Worm (Caenorhabditis elegans): ENCODE data around the gene nhr-231.

Gene nhr-231

DNA sequence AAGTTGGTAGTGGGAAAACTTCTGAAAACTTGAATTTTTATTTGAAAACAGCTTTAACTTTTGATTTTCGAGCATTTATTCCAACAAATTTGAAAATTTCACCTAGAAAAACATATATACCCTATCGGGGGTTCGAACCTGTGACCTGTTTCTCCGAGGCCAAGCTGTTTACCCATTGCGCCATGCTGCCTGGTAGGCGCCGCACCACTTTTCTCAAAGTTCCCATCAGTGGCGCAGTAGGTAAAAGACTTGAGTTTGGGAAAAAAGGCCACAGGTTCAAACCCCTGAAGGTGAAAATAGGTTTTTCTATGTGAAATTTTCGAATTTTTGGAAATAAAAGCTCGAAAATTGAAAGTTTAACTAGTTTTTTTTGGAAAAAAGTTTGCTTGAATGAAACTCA, 10.2 kb upstream of the nhr-231 start:
- TF ChIP-seq ceh-36 (tag; optimal IDR thresholded peaks at IDR 0.05) = no peak
- no peak for TF ChIP-seq hmbx-1 (tag; optimal IDR thresholded peaks at IDR 0.05)
- no peak for TF ChIP-seq hmg-4 (GFP tag; optimal IDR thresholded peaks at IDR 0.05)
- TF ChIP-seq aly-1 (tag; optimal IDR thresholded peaks at IDR 0.05) = no peak
- no peak for TF ChIP-seq B0310.2 (tag; optimal IDR thresholded peaks at IDR 0.05)
- no peak for TF ChIP-seq tbx-37 (GFP tag; conservative IDR thresholded peaks at IDR 0.05)

DNA sequence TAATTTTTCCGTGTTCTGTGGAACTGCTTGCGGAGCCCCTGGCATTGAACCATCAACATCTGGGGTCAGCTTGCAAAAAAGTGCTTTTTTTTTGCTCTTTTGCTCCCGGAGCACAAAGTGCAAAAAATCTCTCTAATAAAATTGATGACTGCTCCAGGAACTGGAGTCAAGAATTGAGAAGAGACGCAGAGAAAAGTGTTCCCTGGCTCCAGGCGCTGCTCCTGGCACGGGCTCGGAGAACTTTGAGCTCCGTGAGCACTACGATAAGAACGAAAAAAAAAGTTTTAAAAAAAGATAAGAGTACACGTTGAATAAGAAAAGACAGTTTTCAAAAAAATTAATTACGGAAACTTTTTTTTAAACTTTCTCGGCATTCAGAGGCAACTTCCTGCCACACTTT, 8.0 kb upstream of the nhr-231 start:
- no peak for TF ChIP-seq hmbx-1 (tag; optimal IDR thresholded peaks at IDR 0.05)
- TF ChIP-seq ama-1 (optimal IDR thresholded peaks at IDR 0.05) = no peak
- no peak for TF ChIP-seq hnd-1 (tag; optimal IDR thresholded peaks at IDR 0.05)

DNA sequence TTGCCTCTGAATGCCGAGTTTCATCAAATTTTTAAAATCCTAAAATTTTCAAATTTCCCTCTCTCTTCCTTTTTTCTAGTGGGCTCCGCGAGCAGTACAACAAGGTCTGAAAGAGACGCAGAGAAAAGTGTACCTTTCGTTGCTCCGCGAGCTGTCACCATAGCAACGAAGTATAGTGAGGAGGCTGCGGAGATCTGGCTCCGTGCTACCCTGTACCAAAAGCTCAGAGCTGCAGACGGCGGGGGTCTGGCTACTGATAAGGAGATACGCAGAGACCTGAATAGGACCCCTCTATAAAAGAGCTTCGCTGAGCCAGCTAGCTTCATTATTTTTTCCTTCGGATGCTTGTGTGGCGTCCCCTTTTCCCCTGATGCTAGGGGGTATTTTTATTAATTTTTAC, 7.3 kb upstream of the nhr-231 start, which contains the start of gene Y17D7B.10:
Gene Y17D7B.10, plus strand, starts transcription at position 243 of the 400 bp plus-strand sequence.
- no peak for TF ChIP-seq B0310.2 (tag; optimal IDR thresholded peaks at IDR 0.05)
- no peak for TF ChIP-seq ama-1 (optimal IDR thresholded peaks at IDR 0.05)
- no peak for TF ChIP-seq hmg-4 (GFP tag; optimal IDR thresholded peaks at IDR 0.05)
- TF ChIP-seq scrt-1 (GFP tag; IDR thresholded peaks at IDR 0.05) = no peak

DNA sequence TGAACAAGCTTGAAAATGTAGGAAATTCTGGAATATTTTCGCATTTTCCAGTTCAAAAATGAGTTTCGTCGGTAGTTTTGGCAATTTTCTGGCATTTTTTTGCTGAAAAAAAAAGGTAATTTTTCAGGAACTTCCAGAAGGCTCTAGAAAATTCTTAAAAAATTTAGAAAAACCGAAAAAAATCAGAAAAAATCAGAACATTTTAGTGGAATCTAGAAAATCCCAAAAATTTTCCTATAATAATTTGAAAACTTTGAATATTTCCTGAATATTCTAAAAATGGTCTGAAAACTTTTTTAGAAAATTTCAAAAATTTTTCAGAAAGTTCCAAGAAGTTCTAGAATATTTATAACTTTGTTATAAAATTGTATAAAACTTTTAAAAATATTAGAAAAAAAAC, 4.1 kb upstream of the nhr-231 start, which contains the start of gene Y17D7B.3:
Gene Y17D7B.3, minus strand, starts transcription at position 101 of the 400 bp plus-strand sequence.
- TF ChIP-seq tbx-37 (GFP tag; conservative IDR thresholded peaks at IDR 0.05) (no peak), ceh-13 (GFP tag; optimal IDR thresholded peaks at IDR 0.05) (no peak), ama-1 (optimal IDR thresholded peaks at IDR 0.05) (no peak), tra-4 (tag; optimal IDR thresholded peaks at IDR 0.05) (no peak), ceh-36 (tag; optimal IDR thresholded peaks at IDR 0.05) (no peak), hnd-1 (tag; optimal IDR thresholded peaks at IDR 0.05) (no peak), ets-7 (tag; optimal IDR thresholded peaks at IDR 0.05) (no peak), B0310.2 (tag; optimal IDR thresholded peaks at IDR 0.05) (no peak), F13C5.2 (tag; optimal IDR thresholded peaks at IDR 0.05) (no peak), aly-1 (tag; optimal IDR thresholded peaks at IDR 0.05) (no peak)

DNA sequence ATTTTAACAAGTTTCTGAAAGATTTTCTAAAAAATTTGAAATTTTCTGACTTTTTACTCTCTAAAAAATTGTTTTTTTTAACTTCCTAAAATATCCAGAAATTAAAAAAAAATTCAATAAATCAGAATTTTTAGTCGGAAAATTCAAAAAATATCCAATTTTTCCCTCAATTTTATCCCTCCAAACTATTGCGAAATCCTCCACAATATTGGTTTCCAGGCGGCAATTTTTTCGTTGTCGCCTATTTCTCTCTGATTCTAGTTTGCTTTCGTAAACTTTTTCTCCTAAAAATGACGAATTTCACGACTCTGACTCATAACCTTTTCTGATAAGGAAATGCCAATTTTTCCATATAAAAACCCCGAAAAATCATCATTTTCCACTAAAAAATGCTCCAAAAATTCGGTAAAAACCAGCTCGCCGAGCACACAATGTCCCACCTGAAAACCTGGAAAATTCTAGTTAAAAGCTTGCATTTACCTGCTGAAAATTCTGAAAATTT, 3.3 kb upstream of the nhr-231 start, which contains the start of gene Y17D7B.2:
Gene Y17D7B.2, plus strand, starts transcription at position 323 of the 502 bp plus-strand sequence.
- no peak for TF ChIP-seq tra-4 (tag; optimal IDR thresholded peaks at IDR 0.05)
- no peak for TF ChIP-seq hnd-1 (tag; optimal IDR thresholded peaks at IDR 0.05)
- no peak for TF ChIP-seq sea-1 (GFP tag; conservative IDR thresholded peaks at IDR 0.05)
- no peak for TF ChIP-seq hmbx-1 (tag; optimal IDR thresholded peaks at IDR 0.05)
- no peak for TF ChIP-seq aly-1 (tag; optimal IDR thresholded peaks at IDR 0.05)
- no peak for TF ChIP-seq B0310.2 (tag; optimal IDR thresholded peaks at IDR 0.05)
- no peak for TF ChIP-seq ets-7 (tag; optimal IDR thresholded peaks at IDR 0.05)
- no peak for TF ChIP-seq pes-1 (GFP tag; IDR thresholded peaks at IDR 0.05)
- no peak for TF ChIP-seq flt-1 (GFP tag; IDR thresholded peaks at IDR 0.05)
- TF ChIP-seq ceh-36 (tag; optimal IDR thresholded peaks at IDR 0.05) = no peak
- no peak for TF ChIP-seq hmg-4 (GFP tag; optimal IDR thresholded peaks at IDR 0.05)
- no peak for TF ChIP-seq ama-1 (optimal IDR thresholded peaks at IDR 0.05)
- TF ChIP-seq tbx-37 (GFP tag; conservative IDR thresholded peaks at IDR 0.05) = no peak
- no peak for TF ChIP-seq ceh-13 (GFP tag; optimal IDR thresholded peaks at IDR 0.05)
- TF ChIP-seq F13C5.2 (tag; optimal IDR thresholded peaks at IDR 0.05) = no peak
- no peak for TF ChIP-seq scrt-1 (GFP tag; IDR thresholded peaks at IDR 0.05)
- no peak for TF ChIP-seq tbx-11 (GFP tag; IDR thresholded peaks at IDR 0.05)

DNA sequence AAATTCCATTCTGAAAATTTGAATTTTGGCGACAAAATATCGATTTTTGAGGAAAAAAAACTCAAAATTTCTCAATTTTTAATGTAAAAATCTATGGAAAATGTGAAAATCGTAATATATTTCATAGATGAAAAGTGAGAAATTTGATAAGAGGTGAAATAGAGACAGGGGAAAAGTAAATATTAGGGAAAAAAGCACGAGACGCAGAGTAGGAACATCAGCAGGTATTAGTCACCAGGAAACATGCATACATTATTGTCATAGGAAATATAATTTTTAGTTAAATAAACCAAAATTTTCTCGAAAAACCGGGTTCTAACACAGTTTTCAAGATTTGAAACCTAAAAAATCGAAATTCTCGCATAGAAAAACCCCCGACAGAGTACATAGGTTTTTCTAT, 10.1 kb downstream of the nhr-231 start, which contains the start of gene nhr-170:
Gene nhr-170, minus strand, starts transcription at position 16 of the 400 bp plus-strand sequence.
- TF ChIP-seq F13C5.2 (tag; optimal IDR thresholded peaks at IDR 0.05) = no peak
- no peak for TF ChIP-seq hmbx-1 (tag; optimal IDR thresholded peaks at IDR 0.05)
- TF ChIP-seq scrt-1 (GFP tag; IDR thresholded peaks at IDR 0.05) = no peak
- no peak for TF ChIP-seq tbx-37 (GFP tag; conservative IDR thresholded peaks at IDR 0.05)
- TF ChIP-seq hnd-1 (tag; optimal IDR thresholded peaks at IDR 0.05) = no peak
- no peak for TF ChIP-seq ama-1 (optimal IDR thresholded peaks at IDR 0.05)
- no peak for TF ChIP-seq tbx-11 (GFP tag; IDR thresholded peaks at IDR 0.05)
- TF ChIP-seq pes-1 (GFP tag; IDR thresholded peaks at IDR 0.05) = no peak
- no peak for TF ChIP-seq tra-4 (tag; optimal IDR thresholded peaks at IDR 0.05)
- no peak for TF ChIP-seq hmg-4 (GFP tag; optimal IDR thresholded peaks at IDR 0.05)
- TF ChIP-seq ceh-13 (GFP tag; optimal IDR thresholded peaks at IDR 0.05) = no peak

DNA sequence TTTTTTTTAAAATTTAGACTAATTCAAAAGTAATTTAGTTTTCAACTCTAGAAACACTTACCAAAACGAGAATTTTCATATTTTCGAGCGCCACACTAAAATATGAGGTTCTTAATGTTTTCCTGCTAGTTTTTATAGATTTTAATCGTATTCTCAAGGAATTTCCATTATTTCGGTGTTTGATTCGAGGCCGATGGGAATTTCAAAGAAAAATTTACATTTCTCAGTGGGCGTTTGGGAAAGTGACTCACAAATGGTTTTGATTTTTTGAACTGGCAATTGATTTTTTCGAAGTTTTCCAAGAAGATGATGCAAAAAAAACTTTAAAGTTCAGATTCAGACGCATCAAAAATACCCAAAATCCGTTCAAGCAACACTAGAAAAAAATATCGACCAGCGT, 11.3 kb downstream of the nhr-231 start, which contains the start of gene C54E10.11:
Gene C54E10.11, minus strand, starts transcription at position 101 of the 400 bp plus-strand sequence.
- TF ChIP-seq ets-7 (tag; optimal IDR thresholded peaks at IDR 0.05) (no peak), hmg-4 (GFP tag; optimal IDR thresholded peaks at IDR 0.05) (no peak), aly-1 (tag; optimal IDR thresholded peaks at IDR 0.05) (no peak), ama-1 (optimal IDR thresholded peaks at IDR 0.05) (no peak), sea-1 (GFP tag; conservative IDR thresholded peaks at IDR 0.05) (no peak), tra-4 (tag; optimal IDR thresholded peaks at IDR 0.05) (no peak), hmbx-1 (tag; optimal IDR thresholded peaks at IDR 0.05) (no peak), B0310.2 (tag; optimal IDR thresholded peaks at IDR 0.05) (no peak), ceh-36 (tag; optimal IDR thresholded peaks at IDR 0.05) (no peak), F13C5.2 (tag; optimal IDR thresholded peaks at IDR 0.05) (no peak)

DNA sequence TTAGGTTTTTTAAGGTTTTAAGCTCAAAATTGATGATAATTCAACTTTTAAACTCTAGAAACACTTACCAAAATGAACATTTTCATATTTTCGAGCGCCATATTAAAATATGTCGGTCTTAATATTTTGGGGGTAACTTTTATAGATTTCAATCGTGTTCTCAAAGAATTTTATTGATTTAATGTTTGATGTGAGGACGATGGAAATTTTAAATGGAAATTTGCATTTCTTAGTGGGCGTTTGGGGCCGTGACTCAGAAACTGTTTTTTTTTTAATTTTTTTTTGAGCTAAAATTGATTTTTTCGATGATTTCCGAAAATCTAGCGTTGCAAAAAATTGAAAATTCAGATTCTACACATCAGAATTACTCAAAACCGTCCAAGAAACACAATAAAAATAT, 12.5 kb downstream of the nhr-231 start, which contains the start of gene C54E10.10:
Gene C54E10.10, minus strand, starts transcription at position 101 of the 400 bp plus-strand sequence.
- TF ChIP-seq ceh-13 (GFP tag; optimal IDR thresholded peaks at IDR 0.05) = no peak
- no peak for TF ChIP-seq hmbx-1 (tag; optimal IDR thresholded peaks at IDR 0.05)
- no peak for TF ChIP-seq pes-1 (GFP tag; IDR thresholded peaks at IDR 0.05)
- no peak for TF ChIP-seq scrt-1 (GFP tag; IDR thresholded peaks at IDR 0.05)

Measured in whole organism, early embryonic.